Fruit fly (Drosophila melanogaster) whole organism, larva: Measurements from ENCODE around the gene CG12479.

Source experiments
- noc ChIP-seq: fragments of 200-800 bp; sonication (Bioruptor generic); optimal IDR thresholded peaks from 3 replicates; lab custom pipeline; 2019; ENCODE audit warnings: missing biosample characterization, mild to moderate bottlenecking, missing genetic modification characterization, moderate library complexity

CG12479 gene

DNA sequence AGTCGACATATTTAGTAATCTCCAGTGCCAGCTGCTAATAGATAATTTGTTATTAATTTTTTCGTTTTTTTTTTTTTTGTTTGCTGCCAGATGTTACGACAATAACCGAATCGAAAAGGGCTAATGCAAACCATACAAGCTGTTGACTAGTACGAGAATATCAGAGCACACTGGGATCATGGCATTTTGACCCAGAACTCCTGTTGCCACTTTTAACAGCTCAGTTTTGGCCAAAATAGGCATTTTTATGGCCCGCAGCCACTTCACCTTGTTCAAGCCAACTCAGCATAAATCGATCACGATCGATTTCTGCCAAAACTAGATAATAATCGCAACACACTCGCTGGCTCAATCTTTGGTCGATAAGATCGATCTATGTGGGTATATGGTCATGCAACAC lies at the start of gene CG12479:
Gene CG12479 (minus strand): TSS at position 101 of the 400 bp plus-strand sequence.
- no peak for TF ChIP-seq noc (tag; lab: Kevin White, UChicago)

DNA sequence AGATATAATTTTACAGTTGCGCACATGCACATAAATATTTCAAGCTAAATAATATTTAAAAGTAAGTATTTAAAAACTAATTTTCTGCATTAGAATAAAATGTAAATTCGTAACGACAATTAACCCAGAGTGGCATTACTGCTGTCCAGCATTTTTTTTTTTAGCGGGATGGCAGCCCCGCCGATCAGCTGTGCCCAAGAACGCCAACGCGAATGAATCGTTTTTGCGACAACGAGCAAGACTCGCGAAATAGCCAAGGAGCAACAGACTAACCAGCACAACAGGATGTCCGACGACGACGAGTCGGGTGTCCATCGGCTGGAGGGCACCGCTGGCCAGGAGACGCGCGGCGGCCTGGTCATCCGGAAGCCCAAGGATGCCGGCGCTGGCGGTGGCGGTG lies 49.4 kb upstream of the CG12479 start, which contains the start of gene Prp16:
Gene Prp16 (plus strand): TSS at position 185 of the 400 bp plus-strand sequence.
- TF ChIP-seq noc (tag; lab: Kevin White, UChicago) = no peak

DNA sequence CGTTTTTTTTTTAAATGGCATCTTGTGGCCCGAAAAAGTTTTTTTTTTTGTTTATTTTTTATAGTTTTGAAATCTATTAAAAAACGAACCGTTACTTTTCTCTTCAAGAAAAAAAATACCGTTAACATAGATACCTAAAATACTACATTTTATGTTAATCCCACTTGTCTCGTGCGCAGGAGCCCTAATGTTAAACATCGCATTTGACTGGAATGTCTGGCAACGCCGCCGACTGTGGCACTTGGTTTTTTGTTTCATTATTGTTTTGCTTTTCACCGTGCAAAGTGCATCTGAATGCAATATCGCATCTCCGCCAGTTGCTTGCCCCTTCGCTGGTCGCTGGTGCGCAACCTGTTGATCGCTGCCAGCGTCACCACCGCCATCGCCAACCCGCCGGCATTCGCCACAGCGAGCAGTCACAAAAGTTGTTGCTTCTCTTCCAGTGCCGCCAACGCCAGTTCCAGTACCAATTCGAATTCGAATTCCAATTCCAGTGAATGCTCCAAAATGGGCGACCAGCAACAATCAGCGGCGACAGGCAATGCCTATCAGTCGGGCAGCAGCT lies 48.2 kb upstream of the CG12479 start, which contains the start of gene CG11590:
Gene CG11590 (plus strand): TSS at position 212 of the 565 bp plus-strand sequence.
- TF ChIP-seq noc (tag; lab: Kevin White, UChicago) = no peak

DNA sequence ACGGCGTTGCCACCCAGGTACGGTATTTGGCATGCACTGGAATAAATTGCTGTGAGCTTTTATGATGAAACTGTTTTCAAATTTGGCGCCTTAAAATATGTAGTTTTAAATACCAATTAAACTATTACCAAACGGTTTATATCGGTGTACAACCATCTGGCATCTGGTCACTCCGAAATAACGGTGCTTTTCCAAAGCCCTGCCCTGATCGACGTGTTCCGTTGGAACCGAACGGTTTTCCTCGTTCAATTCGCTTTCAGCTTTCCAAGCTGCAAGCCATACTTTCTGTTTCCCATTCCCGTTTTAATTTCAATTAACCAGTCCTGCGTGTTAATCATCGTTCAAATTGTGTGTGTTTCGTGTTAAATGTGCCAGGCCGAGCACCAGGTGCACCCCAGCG lies 41.2 kb upstream of the CG12479 start, which contains the start of gene yl:
Gene yl (plus strand): TSS at position 202 of the 400 bp plus-strand sequence.
- TF ChIP-seq noc (tag; lab: Kevin White, UChicago) = no peak

DNA sequence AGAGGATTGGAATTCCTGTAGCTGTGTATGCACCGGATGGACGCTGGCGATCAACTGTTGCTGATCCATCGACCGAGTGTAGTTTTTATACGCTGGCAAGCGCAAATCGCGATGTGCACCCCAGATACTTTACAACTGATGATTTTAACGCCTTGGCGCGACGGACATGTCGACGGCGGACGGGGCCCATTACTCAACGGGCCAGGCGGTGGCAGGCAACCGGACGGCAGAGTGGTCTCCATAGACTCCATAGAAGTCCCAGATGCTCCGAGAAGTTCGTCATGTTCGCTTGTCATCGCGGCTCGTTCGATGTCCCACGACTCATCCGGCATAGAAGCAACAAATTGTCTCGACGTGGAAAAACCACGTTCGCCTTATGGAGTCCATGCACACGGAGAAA lies 40.1 kb upstream of the CG12479 start, which contains the start of gene CG13403:
Gene CG13403 (minus strand): TSS at position 101 of the 400 bp plus-strand sequence.
- TF ChIP-seq noc (tag; lab: Kevin White, UChicago) = no peak

DNA sequence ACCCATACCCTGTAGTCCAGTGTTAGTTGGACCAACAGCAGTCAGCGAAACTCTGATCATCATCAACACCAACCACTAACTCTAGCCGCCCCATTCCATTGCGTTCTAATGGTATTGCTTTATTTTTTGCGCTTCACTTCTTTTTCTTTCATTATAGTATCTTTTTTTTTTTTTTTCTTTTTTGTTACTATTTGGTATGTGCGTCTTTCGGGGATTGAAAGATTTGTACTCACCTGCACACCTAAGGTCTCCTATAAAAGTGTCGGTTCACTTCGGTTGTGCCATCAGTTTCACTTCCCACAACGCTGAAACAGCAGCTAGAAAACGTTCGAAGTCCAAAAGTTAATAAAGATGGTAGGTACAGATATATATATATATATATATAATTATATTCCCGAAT lies 37.4 kb upstream of the CG12479 start, which contains the start of gene CG11585:
Gene CG11585 (plus strand): TSS at position 301 of the 400 bp plus-strand sequence.
- TF ChIP-seq noc (tag; lab: Kevin White, UChicago) = no peak

DNA sequence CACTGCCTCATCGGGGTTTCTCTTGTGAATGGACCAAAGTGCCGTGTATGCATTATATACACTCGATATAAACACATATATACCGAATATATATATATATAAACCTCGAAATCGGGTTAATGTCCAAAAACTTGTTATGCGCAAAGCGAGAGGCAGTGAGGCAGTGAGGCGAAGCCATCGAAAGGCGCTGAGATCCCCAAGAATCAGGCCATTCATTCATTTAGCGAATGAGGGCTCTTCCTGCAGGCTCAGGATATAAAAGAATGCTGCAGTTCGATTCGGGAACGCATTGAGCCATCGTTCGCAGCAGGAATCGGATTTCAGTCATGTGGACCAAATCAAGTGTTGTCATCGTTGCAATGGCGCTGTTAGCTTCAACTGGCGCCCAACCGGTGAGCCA lies 35.1 kb upstream of the CG12479 start, which contains the start of gene CG12481:
Gene CG12481 (plus strand): TSS at position 301 of the 400 bp plus-strand sequence.
- TF ChIP-seq noc (tag; lab: Kevin White, UChicago) = no peak

DNA sequence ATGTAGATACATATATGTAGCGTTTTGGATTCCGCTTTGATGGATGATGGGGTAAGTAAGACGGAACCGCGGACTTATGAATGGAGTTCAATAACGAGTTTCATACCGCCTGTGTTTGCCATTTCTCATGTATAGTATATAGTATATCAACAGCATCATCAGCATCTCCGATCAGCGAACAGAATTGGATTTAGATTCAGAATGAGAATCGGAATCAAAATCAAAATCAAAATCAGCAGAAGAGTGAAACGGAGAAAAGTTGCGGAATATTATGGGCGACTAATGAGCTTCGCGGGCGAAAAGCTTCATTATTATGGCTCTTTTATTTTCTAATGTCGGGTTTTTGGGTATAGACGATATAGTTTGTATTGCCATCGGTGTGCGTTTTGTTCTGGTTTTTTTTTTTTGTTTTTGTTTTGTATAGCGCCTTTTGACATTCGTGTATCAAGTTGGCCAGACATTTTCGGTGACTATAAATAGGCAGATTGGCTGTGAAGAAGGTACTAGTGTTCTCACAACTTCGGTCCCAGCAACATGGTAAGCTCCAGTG lies 32.3 kb upstream of the CG12479 start, which contains the start of gene CG32603:
Gene CG32603 (plus strand): TSS at position 500 of the 550 bp plus-strand sequence.
- TF ChIP-seq noc (tag; lab: Kevin White, UChicago) = no peak

DNA sequence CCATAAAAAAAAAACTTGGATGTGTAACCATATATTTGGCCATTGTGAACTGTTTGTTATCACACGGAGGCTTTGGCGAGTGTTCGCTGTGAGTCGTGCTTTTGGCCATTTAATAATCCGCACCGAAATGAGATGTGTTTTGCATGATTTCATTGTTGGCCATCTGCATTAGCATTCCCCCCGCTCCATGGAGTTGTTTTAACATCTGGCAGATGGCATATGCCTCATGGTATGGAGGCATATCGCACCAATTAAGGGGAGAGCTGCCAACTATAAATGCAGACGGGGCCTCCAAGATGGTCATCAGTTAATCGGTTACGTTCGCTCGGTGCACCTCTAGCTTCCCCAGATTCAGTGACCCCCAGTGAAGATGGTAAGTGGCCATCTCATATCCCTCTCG lies 28.9 kb upstream of the CG12479 start, which contains the start of gene CG11584:
Gene CG11584 (plus strand): TSS at position 301 of the 400 bp plus-strand sequence.
- TF ChIP-seq noc (tag; lab: Kevin White, UChicago) = no peak

DNA sequence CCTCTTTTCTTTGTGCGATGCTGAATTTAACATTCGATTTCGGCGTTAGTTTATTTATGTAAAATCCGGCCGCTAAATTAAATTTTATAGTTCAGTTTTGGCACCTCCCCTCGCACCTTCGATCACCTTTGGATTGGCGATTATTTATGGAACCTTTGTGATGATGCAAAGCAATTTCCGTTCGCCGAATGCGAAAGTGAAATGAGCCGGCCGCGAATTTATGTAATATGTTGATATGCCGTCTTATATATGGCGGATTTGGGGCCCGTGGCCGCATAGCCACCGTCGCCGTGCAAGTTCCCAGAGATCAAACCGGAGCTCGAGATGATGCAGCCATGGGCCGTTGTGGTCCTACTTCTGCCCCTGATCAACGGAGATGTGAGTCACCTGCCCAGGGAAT lies 24.8 kb upstream of the CG12479 start, which contains the start of gene CG11581:
Gene CG11581 (plus strand): TSS at position 301 of the 400 bp plus-strand sequence.
- peak; percentile 3 for TF ChIP-seq noc (tag; lab: Kevin White, UChicago)

DNA sequence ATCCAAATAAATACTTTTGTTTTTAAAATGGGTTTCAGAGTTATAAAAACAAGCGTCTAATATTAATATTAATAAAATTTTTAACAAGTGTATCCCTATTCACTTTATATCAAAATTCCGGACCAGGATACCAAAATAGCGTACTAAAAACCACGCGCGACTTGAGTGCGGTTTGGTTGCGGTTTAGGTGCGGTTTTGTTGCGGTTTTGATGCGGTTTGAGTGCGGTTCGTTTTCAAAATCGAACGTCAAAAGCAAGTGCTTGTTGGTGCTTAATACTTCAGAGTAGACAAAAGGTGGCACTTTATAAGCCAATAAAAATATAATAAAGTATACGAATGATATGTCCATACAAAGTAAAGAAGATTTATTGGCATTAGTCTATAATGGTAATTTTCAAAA lies 23.9 kb upstream of the CG12479 start:
- no peak for TF ChIP-seq noc (tag; lab: Kevin White, UChicago)

DNA sequence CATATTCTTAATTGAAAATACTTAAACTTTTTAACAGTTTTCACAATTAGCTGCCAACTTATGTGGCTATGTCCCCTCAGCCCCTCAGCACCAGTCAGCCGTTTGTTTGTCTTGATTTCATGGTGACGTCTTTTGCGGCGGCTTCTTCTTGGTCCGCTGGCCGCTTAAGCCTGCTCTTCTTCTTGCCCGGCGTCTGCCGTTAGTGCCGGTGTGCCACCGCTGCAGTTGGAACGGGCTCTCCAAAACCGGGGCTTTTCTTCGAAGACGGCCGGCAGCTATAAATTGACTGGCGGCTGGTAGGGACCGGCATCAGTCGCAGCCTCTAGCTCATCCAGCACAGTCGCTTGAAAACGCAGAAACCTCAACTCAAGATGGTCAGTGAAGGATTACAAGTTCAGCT lies 22.6 kb upstream of the CG12479 start, which contains the start of gene CG1368:
Gene CG1368 (plus strand): TSS at position 301 of the 400 bp plus-strand sequence.
- no peak for TF ChIP-seq noc (tag; lab: Kevin White, UChicago)

DNA sequence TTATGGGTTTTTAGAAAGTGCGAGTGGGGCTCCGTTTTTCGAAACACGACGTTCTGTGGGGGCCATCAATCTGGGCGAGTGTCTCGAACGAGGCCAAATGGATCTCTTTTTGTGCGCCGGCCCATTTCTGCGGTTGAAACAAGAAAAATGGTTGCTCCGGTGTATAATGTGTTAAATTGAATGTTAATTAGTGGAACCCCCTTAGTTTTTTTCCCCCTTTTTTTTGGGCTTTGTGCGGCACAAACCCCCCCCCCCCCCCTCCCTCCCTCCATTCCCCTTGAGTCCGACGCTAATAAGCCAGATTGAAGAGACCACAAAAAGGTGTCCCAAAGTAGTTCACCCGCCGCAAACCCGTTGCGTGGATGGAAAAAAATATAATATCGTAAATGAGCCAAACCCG lies 21.8 kb upstream of the CG12479 start:
- TF ChIP-seq noc (tag; lab: Kevin White, UChicago) = no peak

DNA sequence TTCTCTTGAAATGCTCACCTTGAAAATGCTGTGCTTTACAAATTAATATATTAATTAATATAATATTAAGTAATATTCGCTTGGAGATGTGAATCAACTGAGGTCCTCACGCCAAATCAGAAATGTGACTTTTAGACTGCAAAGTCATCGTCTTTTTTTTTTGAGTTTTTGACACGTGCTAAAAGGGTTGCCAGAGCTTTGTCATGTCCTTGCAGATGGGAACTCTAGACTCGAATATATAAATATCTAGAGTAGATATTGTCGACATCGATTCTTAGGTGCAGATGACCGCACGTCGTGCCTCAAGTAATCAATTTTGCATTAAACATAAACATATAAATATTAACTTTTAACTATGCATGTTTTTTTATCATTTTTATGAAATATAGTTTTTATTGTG lies 20.7 kb upstream of the CG12479 start, which contains the start of gene betaNACtes1:
Gene betaNACtes1 (minus strand): TSS at position 101 of the 400 bp plus-strand sequence.
- TF ChIP-seq noc (tag; lab: Kevin White, UChicago) = no peak

DNA sequence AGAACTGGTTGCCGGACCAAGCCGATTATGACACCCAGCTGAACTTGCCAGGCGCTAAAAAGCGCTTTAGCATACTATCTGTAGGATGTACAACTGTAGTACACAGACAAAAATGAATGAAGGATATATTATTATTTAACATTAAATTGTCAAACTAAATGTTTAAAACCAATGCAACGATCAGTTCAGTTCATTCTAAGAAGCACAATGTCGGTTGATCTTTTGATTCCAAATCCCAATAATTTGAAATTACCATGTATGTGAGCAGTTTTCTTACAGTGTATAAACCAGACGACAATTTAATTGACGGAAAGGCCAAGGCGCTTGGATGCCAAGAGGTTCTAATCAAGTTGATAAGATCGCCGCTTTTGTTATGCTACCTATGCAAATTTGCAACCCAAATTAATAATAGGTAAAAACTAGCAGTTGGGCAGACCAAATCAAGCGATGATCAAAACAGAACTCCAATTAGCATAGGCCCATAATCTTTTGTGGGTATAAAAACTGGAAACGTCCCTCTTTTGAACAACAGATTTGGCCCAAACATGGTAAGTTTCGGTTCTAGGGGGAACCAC lies 17.3 kb upstream of the CG12479 start, which contains the start of gene CG12480:
Gene CG12480 (plus strand): TSS at position 525 of the 575 bp plus-strand sequence.
- TF ChIP-seq noc (tag; lab: Kevin White, UChicago) = peak; percentile 87

DNA sequence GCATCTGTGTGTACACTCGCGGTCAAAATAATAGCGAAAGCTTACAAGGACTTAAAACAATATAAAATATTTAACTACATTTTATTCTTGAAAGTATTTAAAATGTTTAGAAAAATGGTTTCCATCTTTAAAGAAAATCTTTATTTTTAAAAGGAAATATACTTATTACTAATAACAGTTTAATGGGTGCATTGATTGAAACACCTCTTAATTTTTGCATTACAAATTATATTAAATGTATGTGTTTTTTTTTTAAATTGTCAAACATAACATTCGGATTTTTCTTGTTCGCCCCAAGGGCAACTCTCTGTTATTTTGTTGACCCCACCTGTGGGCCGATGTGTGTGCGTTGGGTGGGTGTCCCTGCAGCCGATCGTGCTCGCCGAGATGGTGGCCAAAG lies 1.9 kb upstream of the CG12479 start:
- no peak for TF ChIP-seq noc (tag; lab: Kevin White, UChicago)
